Fruit fly (Drosophila melanogaster) whole organism, embryonic: ENCODE data around the gene CG4972.

Experiments
- CG2678 ChIP-seq: fragments of 200-800 bp; sonication (Bioruptor generic); optimal IDR thresholded peaks from 3 replicates; lab custom pipeline; 2019; ENCODE audit warnings: missing biosample characterization, mild to moderate bottlenecking, missing genetic modification characterization, moderate library complexity
- CG34422 ChIP-seq: fragments of 200-800 bp; sonication (Bioruptor generic); IDR thresholded peaks from 3 replicates; pipeline ENCODE4 v1.3.6; 2022; ENCODE audit warnings: missing biosample characterization, missing genetic modification characterization
- CG7745 ChIP-seq: fragments of 200-800 bp; sonication (Bioruptor generic); optimal IDR thresholded peaks from 2 replicates; lab custom pipeline; 2018; ENCODE audit warnings: missing biosample characterization, mild to moderate bottlenecking, missing genetic modification characterization, moderate library complexity
- Eip74EF ChIP-seq, 2 experiments: fragments of 200-800 bp in 1 of 2; fragments of >200 bp in 1 of 2; sonication (Bioruptor generic) in 1 of 2; optimal IDR thresholded peaks; 2 replicates each; lab custom pipeline; 2017 to 2019; ENCODE audit warnings: missing biosample characterization in 2 of 2, missing genetic modification characterization in 2 of 2, mild to moderate bottlenecking in 1 of 2, moderate library complexity in 1 of 2
- Fer1 ChIP-seq: fragments of 200-800 bp; sonication (Bioruptor generic); optimal IDR thresholded peaks from 2 replicates; lab custom pipeline; 2017; ENCODE audit warnings: missing biosample characterization, mild to moderate bottlenecking, missing genetic modification characterization

dm6 chr2L:10341405-10341804 is 26.8 kb downstream of the CG4972 start, which contains the start of gene CG31715:
- TF ChIP-seq CG7745 (peak; percentile 98), Eip74EF (GFP tag; optimal IDR thresholded peaks at IDR 0.05; lab: Kevin White, UChicago) (no peak), Fer1 (no peak), CG2678 (tag; lab: Kevin White, UChicago) (no peak), CG34422 (GFP tag; lab: Robert Waterston, UW) (no peak; the same call in 2 of the 3 replicates)
